Worm (Caenorhabditis elegans) whole organism, mixed stage, embryonic: ENCODE data around the gene akap-1.

Source experiments
- M03D4.4 ChIP-seq: sonication (generic microtip); optimal IDR thresholded peaks from 2 replicates; lab custom pipeline; 2017; ENCODE audit warnings: mild to moderate bottlenecking, missing genetic modification characterization, missing compliant biosample characterization
- bed-3 ChIP-seq: fragments of 200-800 bp; sonication (Bioruptor generic); optimal IDR thresholded peaks from 3 replicates; lab custom pipeline; 2018; ENCODE audit warnings: mild to moderate bottlenecking, missing genetic modification characterization, moderate library complexity, missing compliant biosample characterization
- blmp-1 ChIP-seq: fragments of 150-350 bp; optimal IDR thresholded peaks from 2 replicates; lab custom pipeline; 2014; ENCODE audit warnings: missing biosample characterization, missing genetic modification characterization
- ceh-39 ChIP-seq: fragments of 150-350 bp; optimal IDR thresholded peaks from 2 replicates; lab custom pipeline; 2014; ENCODE audit warnings: missing biosample characterization, missing genetic modification characterization
- ceh-83 ChIP-seq: fragments of 200-800 bp; sonication (Bioruptor generic); optimal IDR thresholded peaks from 2 replicates; lab custom pipeline; 2018; ENCODE audit warnings: mild to moderate bottlenecking, missing genetic modification characterization, missing compliant biosample characterization
- ces-1 ChIP-seq: fragments of 150-350 bp; optimal IDR thresholded peaks from 2 replicates; lab custom pipeline; 2014; ENCODE audit warnings: missing biosample characterization, missing genetic modification reagents, missing genetic modification characterization
- cnd-1 ChIP-seq: fragments of 200-800 bp; sonication (Bioruptor generic); optimal IDR thresholded peaks from 2 replicates; lab custom pipeline; 2018; ENCODE audit warnings: mild to moderate bottlenecking, missing genetic modification characterization, missing compliant biosample characterization
- drap-1 ChIP-seq: fragments of 200-800 bp; sonication (Bioruptor generic); optimal IDR thresholded peaks from 3 replicates; lab custom pipeline; 2018; ENCODE audit warnings: mild to moderate bottlenecking, missing genetic modification characterization, missing compliant biosample characterization
- ham-2 ChIP-seq: fragments of 200-800 bp; sonication (Bioruptor generic); optimal IDR thresholded peaks from 2 replicates; lab custom pipeline; 2018; ENCODE audit warnings: mild to moderate bottlenecking, missing genetic modification characterization, missing compliant biosample characterization
- hlh-1 ChIP-seq: fragments of 150-350 bp; optimal IDR thresholded peaks from 2 replicates; lab custom pipeline; 2014; ENCODE audit warnings: missing biosample characterization, missing genetic modification reagents, missing genetic modification characterization
- lin-13 ChIP-seq: fragments of 150-350 bp; optimal IDR thresholded peaks from 2 replicates; lab custom pipeline; 2014; ENCODE audit warnings: missing biosample characterization, missing genetic modification characterization
- lsy-2 ChIP-seq: fragments of 150-350 bp; optimal IDR thresholded peaks from 2 replicates; lab custom pipeline; 2014; ENCODE audit warnings: missing biosample characterization, missing genetic modification characterization
- mab-5 ChIP-seq: fragments of 150-350 bp; optimal IDR thresholded peaks from 2 replicates; lab custom pipeline; 2014; ENCODE audit warnings: missing biosample characterization, missing genetic modification characterization
- mep-1 ChIP-seq: fragments of 150-350 bp; optimal IDR thresholded peaks from 2 replicates; lab custom pipeline; 2017; ENCODE audit warnings: missing biosample characterization, missing genetic modification reagents, missing genetic modification characterization, inconsistent platforms
- mls-2 ChIP-seq: sonication (generic microtip); optimal IDR thresholded peaks from 2 replicates; lab custom pipeline; 2016; ENCODE audit warnings: mild to moderate bottlenecking, missing genetic modification characterization, moderate library complexity, missing compliant biosample characterization
- nhr-12 ChIP-seq: fragments of 150-350 bp; optimal IDR thresholded peaks from 2 replicates; lab custom pipeline; 2014; ENCODE audit warnings: missing biosample characterization, missing genetic modification characterization
- nhr-2 ChIP-seq: fragments of 150-350 bp; optimal IDR thresholded peaks from 2 replicates; lab custom pipeline; 2014; ENCODE audit warnings: missing biosample characterization, missing genetic modification characterization
- nhr-28 ChIP-seq: fragments of 150-350 bp; optimal IDR thresholded peaks from 2 replicates; lab custom pipeline; 2014; ENCODE audit warnings: missing biosample characterization, missing genetic modification characterization
- nhr-76 ChIP-seq: sonication (generic microtip); optimal IDR thresholded peaks from 2 replicates; lab custom pipeline; 2017; ENCODE audit warnings: missing biosample characterization, missing genetic modification characterization
- pha-4 ChIP-seq: fragments of 150-350 bp; optimal IDR thresholded peaks from 2 replicates; lab custom pipeline; 2018; ENCODE audit warnings: missing biosample characterization, missing genetic modification reagents, missing genetic modification characterization
- sem-2 ChIP-seq: fragments of 200-800 bp; sonication (Bioruptor generic); optimal IDR thresholded peaks from 2 replicates; lab custom pipeline; 2018; ENCODE audit warnings: mild to moderate bottlenecking, missing genetic modification characterization, missing compliant biosample characterization
- sptf-1 ChIP-seq: sonication (generic microtip); optimal IDR thresholded peaks from 2 replicates; lab custom pipeline; 2017; ENCODE audit warnings: mild to moderate bottlenecking, missing genetic modification characterization, moderate library complexity, missing compliant biosample characterization
- unc-120 ChIP-seq: sonication (generic microtip); optimal IDR thresholded peaks from 2 replicates; lab custom pipeline; 2017; ENCODE audit warnings: missing genetic modification characterization, missing compliant biosample characterization; ENCODE audit not compliant: poor library complexity, severe bottlenecking
- unc-39 ChIP-seq: fragments of 150-350 bp; optimal IDR thresholded peaks from 2 replicates; lab custom pipeline; 2014; ENCODE audit warnings: missing biosample characterization, missing genetic modification characterization
- unc-62 ChIP-seq: fragments of 150-350 bp; optimal IDR thresholded peaks from 2 replicates; lab custom pipeline; 2014; ENCODE audit warnings: missing biosample characterization, missing genetic modification reagents, missing genetic modification characterization
- zip-8 ChIP-seq: fragments of 150-350 bp; optimal IDR thresholded peaks from 2 replicates; lab custom pipeline; 2014; ENCODE audit warnings: missing biosample characterization, missing genetic modification characterization
- ztf-11 ChIP-seq: fragments of 150-350 bp; optimal IDR thresholded peaks from 2 replicates; lab custom pipeline; 2014; ENCODE audit warnings: missing biosample characterization, missing genetic modification characterization

The akap-1 gene

DNA sequence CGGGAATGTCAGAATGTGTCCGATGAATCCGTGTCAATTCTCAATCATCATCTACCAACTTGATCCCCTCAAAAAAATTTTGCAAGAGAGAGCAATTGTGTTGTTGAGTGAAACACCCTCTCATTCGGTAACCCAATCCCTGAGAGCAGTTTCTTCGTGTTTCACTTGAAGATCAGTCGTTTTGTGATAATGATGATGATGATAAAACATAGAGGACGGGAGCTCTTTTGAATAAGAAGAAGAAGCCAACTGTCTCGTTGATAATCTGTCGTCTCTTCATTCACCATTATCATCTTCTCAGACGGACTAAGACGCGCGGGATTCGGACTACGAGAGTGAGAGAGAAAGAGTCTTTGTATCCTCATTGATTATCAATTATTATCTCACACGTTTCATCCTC, 51.9 kb downstream of the akap-1 start:
- TF ChIP-seq hlh-1 (tag; lab: Kevin White, UChicago) (peak; percentile 94), unc-62 (GFP tag; lab: Kevin White, UChicago) (peak; percentile 88), nhr-76 (tag; lab: Kevin White, UChicago) (no peak), mep-1 (tag; lab: Kevin White, UChicago) (no peak), mab-5 (tag; lab: Kevin White, UChicago) (peak; percentile 30), unc-120 (tag; lab: Kevin White, UChicago) (peak; percentile 66)

DNA sequence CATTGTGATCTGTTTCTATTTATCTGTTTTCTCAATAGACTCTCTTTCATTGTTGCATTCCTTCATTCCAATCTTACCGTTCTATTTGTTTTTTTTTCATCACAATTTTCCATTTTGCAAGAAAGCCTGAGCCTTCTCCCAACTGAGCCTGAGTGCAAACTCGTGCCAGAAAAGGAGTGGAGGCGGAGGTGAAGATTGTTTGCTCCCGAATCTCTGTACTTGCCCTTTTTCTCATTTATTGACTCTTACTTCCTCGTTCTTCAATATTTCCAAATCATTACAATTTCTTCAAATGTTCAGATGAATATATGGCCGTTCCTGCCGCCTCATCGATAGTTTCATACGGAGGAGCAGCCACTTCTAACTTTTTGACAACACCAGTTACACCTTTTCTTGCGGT, 53.6 kb downstream of the akap-1 start, which contains the start of gene let-756:
TSS of gene let-756 (plus strand) at position 301 of the 400 bp plus-strand sequence.
- TF ChIP-seq unc-62 (GFP tag; lab: Kevin White, UChicago) (no peak), blmp-1 (no peak)

DNA sequence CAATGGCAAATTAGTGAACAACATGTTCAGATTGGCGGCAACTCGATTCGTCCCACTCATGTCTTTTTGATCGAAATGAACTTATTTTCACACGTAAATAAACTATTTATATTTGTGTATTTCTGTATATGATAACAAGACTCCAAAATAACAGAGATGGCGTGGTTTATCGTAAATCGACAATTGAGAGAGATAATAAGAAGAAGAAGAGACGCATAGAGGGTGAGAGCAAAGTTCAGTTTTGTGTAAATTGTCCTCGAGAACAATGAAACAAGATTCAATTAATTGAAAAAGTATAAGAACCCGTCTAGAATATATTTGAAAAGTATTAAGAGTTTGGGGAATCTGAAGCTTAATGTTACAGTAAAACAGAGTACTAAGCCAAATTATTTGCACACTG, 58.2 kb downstream of the akap-1 start:
- no peak for TF ChIP-seq bed-3 (GFP tag; lab: Kevin White, UChicago)
- no peak for TF ChIP-seq unc-39 (tag; lab: Kevin White, UChicago)
- TF ChIP-seq mls-2 (tag; lab: Kevin White, UChicago) = no peak
- no peak for TF ChIP-seq mab-5 (tag; lab: Kevin White, UChicago)
- no peak for TF ChIP-seq zip-8 (tag; lab: Kevin White, UChicago)
- no peak for TF ChIP-seq ztf-11 (tag; lab: Kevin White, UChicago)
- no peak for TF ChIP-seq nhr-28 (tag; lab: Kevin White, UChicago)
- TF ChIP-seq nhr-2 (tag; lab: Kevin White, UChicago) = no peak
- no peak for TF ChIP-seq hlh-1 (tag; lab: Kevin White, UChicago)
- TF ChIP-seq nhr-12 (tag; lab: Kevin White, UChicago) = no peak
- no peak for TF ChIP-seq unc-120 (tag; lab: Kevin White, UChicago)

DNA sequence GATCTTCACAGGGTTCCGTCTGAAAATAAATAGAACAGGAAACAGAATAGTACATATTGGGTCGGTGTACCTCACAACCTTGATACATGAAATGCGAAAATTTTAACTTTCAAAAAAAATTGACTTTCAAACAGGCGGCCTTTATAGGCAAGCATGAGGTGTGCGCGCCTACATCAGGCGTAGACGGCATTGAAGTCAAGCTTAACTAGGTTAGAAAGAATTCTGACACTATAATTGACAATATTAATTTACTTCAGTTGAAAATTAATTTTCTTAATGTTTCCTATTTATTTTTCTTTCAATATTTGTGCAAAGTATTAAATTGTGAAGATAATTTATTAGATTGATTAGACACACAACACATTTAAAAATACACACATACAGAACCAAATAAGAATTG, 58.7 kb downstream of the akap-1 start, which contains the start of gene C05D11.5:
TSS of gene C05D11.5 (minus strand) at position 101 of the 400 bp plus-strand sequence.
- TF ChIP-seq cnd-1 (tag; lab: Kevin White, UChicago) (no peak), drap-1 (GFP tag; lab: Kevin White, UChicago) (no peak), hlh-1 (tag; lab: Kevin White, UChicago) (no peak), ces-1 (GFP tag; lab: Kevin White, UChicago) (no peak), blmp-1 (no peak), pha-4 (tag; lab: Kevin White, UChicago) (no peak), mls-2 (tag; lab: Kevin White, UChicago) (no peak), mep-1 (tag; lab: Kevin White, UChicago) (no peak), sem-2 (GFP tag; lab: Kevin White, UChicago) (no peak), ceh-83 (GFP tag; lab: Kevin White, UChicago) (no peak), unc-39 (tag; lab: Kevin White, UChicago) (no peak), nhr-12 (tag; lab: Kevin White, UChicago) (no peak), M03D4.4 (tag; lab: Kevin White, UChicago) (no peak), lsy-2 (no peak), ztf-11 (tag; lab: Kevin White, UChicago) (no peak), ceh-39 (tag; lab: Kevin White, UChicago) (no peak), lin-13 (tag; lab: Kevin White, UChicago) (no peak)

DNA sequence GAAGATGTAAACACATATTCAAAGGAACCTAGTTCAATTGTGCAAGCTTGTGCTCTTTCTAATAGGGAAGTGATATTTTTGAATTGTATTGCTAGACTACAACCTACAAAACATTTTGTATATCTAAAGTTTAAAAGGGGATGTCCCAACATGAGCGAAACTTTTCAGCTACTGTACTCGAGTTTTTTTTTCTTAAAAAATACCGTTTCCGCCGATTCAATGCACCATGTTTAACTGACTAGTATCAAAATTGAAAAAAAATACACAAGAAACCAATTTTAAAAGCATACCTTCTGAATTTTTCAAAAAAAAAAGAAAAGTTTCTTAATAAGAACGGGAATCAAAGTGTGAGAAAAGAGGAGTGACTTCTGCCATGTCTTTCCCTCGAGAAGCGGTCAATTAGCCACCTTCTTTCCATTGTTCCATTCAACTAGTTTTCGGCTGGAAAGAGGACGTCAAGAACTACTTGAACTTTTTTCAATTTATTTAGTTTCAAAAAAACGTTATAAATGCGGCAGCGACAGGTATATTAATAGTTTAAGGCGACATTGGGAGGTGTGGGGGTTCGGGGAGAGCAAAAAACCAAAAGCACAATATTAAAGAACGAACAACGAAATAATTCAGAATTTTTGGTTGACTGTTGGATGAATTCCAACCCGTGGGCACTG, 62.3 kb downstream of the akap-1 start, which contains the start of gene nas-4:
TSS of gene nas-4 (minus strand) at position 351 of the 668 bp plus-strand sequence.
- TF ChIP-seq mls-2 (tag; lab: Kevin White, UChicago) = no peak
- TF ChIP-seq nhr-28 (tag; lab: Kevin White, UChicago) = no peak
- no peak for TF ChIP-seq sptf-1 (tag; lab: Kevin White, UChicago)
- no peak for TF ChIP-seq unc-62 (GFP tag; lab: Kevin White, UChicago)
- no peak for TF ChIP-seq pha-4 (tag; lab: Kevin White, UChicago)
- no peak for TF ChIP-seq unc-39 (tag; lab: Kevin White, UChicago)
- no peak for TF ChIP-seq ham-2 (GFP tag; lab: Kevin White, UChicago)
- TF ChIP-seq ztf-11 (tag; lab: Kevin White, UChicago) = no peak
- TF ChIP-seq, all 35 proteins: peak for 0
